Worm (Caenorhabditis elegans) whole organism, late embryonic: ENCODE results near the gene ceh-82.

Experiments
- C38D4.7 ChIP-seq: fragments of 200-800 bp; sonication (Bioruptor generic); optimal IDR thresholded peaks from 2 replicates; lab custom pipeline; 2018; ENCODE audit warnings: mild to moderate bottlenecking, missing genetic modification characterization, moderate library complexity, missing compliant biosample characterization
- F13H6.1 ChIP-seq: sonication (generic microtip); optimal IDR thresholded peaks from 2 replicates; lab custom pipeline; 2016; ENCODE audit warnings: missing genetic modification characterization, missing compliant biosample characterization
- K02D7.2 ChIP-seq: sonication (generic microtip); optimal IDR thresholded peaks from 2 replicates; lab custom pipeline; 2017; ENCODE audit warnings: mild to moderate bottlenecking, missing genetic modification characterization, missing compliant biosample characterization
- K09A11.1 ChIP-seq: sonication (generic microtip); optimal IDR thresholded peaks from 2 replicates; lab custom pipeline; 2017; ENCODE audit warnings: antibody characterized with exemption, mild to moderate bottlenecking, missing genetic modification characterization, missing compliant biosample characterization; ENCODE audit not compliant: insufficient read depth
- T23F11.4 ChIP-seq: fragments of 200-800 bp; sonication (Bioruptor generic); optimal IDR thresholded peaks from 2 replicates; lab custom pipeline; 2018; ENCODE audit warnings: mild to moderate bottlenecking, missing genetic modification characterization, missing compliant biosample characterization
- Y22D7AL.16 ChIP-seq: sonication (generic microtip); optimal IDR thresholded peaks from 2 replicates; lab custom pipeline; 2016; ENCODE audit warnings: missing genetic modification characterization, missing compliant biosample characterization
- ahr-1 ChIP-seq: sonication (generic microtip); optimal IDR thresholded peaks from 2 replicates; lab custom pipeline; 2016; ENCODE audit warnings: missing genetic modification characterization, missing compliant biosample characterization
- ama-1 ChIP-seq: fragments of 150-350 bp; optimal IDR thresholded peaks from 2 replicates; lab custom pipeline; 2014
- ceh-14 ChIP-seq: sonication (generic microtip); optimal IDR thresholded peaks from 2 replicates; lab custom pipeline; 2016; ENCODE audit warnings: missing genotype, missing genetic modification characterization, missing compliant biosample characterization
- ceh-18 ChIP-seq: sonication (generic microtip); optimal IDR thresholded peaks from 2 replicates; lab custom pipeline; 2016; ENCODE audit warnings: missing genetic modification characterization, missing compliant biosample characterization
- ceh-19 ChIP-seq: fragments of 200-800 bp; sonication (Bioruptor generic); optimal IDR thresholded peaks from 2 replicates; lab custom pipeline; 2018; ENCODE audit warnings: mild to moderate bottlenecking, missing genetic modification characterization, missing compliant biosample characterization
- ceh-45 ChIP-seq: fragments of 200-800 bp; sonication (Bioruptor generic); IDR thresholded peaks from 2 replicates; pipeline ENCODE4 v1.3.6; 2022; ENCODE audit warnings: missing genetic modification reagents, missing genetic modification characterization, missing compliant biosample characterization
- ceh-48 ChIP-seq: sonication (generic microtip); optimal IDR thresholded peaks from 2 replicates; lab custom pipeline; 2016; ENCODE audit warnings: missing genetic modification characterization, inconsistent platforms, missing compliant biosample characterization
- che-1 ChIP-seq: sonication (generic microtip); optimal IDR thresholded peaks from 2 replicates; lab custom pipeline; 2016; ENCODE audit warnings: mild to moderate bottlenecking, missing genetic modification characterization, missing compliant biosample characterization
- dmd-4 ChIP-seq: sonication (generic microtip); optimal IDR thresholded peaks from 2 replicates; lab custom pipeline; 2016; ENCODE audit warnings: borderline replicate concordance, missing genetic modification characterization, missing compliant biosample characterization
- dve-1 ChIP-seq: sonication (generic microtip); optimal IDR thresholded peaks from 2 replicates; lab custom pipeline; 2017; ENCODE audit warnings: antibody characterized with exemption, mild to moderate bottlenecking, missing genetic modification characterization, missing compliant biosample characterization
- elt-4 ChIP-seq: sonication (generic microtip); optimal IDR thresholded peaks from 2 replicates; lab custom pipeline; 2016; ENCODE audit warnings: missing genetic modification characterization, missing compliant biosample characterization
- eyg-1 ChIP-seq: sonication (generic microtip); optimal IDR thresholded peaks from 2 replicates; lab custom pipeline; 2016; ENCODE audit warnings: missing genotype, missing genetic modification characterization, missing compliant biosample characterization
- fax-1 ChIP-seq: sonication (generic microtip); optimal IDR thresholded peaks from 2 replicates; lab custom pipeline; 2016; ENCODE audit warnings: missing genotype, missing genetic modification characterization, missing compliant biosample characterization
- fkh-10 ChIP-seq: fragments of 150-350 bp; optimal IDR thresholded peaks from 2 replicates; lab custom pipeline; 2014; ENCODE audit warnings: missing biosample characterization, missing genetic modification reagents, missing genetic modification characterization
- hlh-13 ChIP-seq: fragments of 200-800 bp; sonication (Bioruptor generic); optimal IDR thresholded peaks from 2 replicates; lab custom pipeline; 2018; ENCODE audit warnings: mild to moderate bottlenecking, missing genetic modification characterization, missing compliant biosample characterization
- hlh-30 ChIP-seq: sonication (generic microtip); optimal IDR thresholded peaks from 2 replicates; lab custom pipeline; 2017; ENCODE audit warnings: antibody characterized with exemption, missing genetic modification characterization, missing compliant biosample characterization; ENCODE audit not compliant: insufficient read depth
- hlh-6 ChIP-seq: sonication (generic microtip); optimal IDR thresholded peaks from 2 replicates; lab custom pipeline; 2016; ENCODE audit warnings: missing genotype, missing genetic modification characterization, missing compliant biosample characterization
- lin-11 ChIP-seq: fragments of 200-800 bp; sonication (Bioruptor generic); optimal IDR thresholded peaks from 2 replicates; lab custom pipeline; 2018; ENCODE audit warnings: mild to moderate bottlenecking, missing genetic modification characterization, missing compliant biosample characterization
- madf-2 ChIP-seq: sonication (generic microtip); optimal IDR thresholded peaks from 2 replicates; lab custom pipeline; 2017; ENCODE audit warnings: missing genetic modification characterization, missing compliant biosample characterization
- nfya-1 ChIP-seq: sonication (generic microtip); optimal IDR thresholded peaks from 2 replicates; lab custom pipeline; 2017; ENCODE audit warnings: missing genetic modification characterization, mild to moderate bottlenecking, missing compliant biosample characterization, antibody characterized with exemption, moderate library complexity
- nhr-232 ChIP-seq: sonication (generic microtip); optimal IDR thresholded peaks from 2 replicates; lab custom pipeline; 2016; ENCODE audit warnings: missing genetic modification characterization, missing compliant biosample characterization
- npax-4 ChIP-seq: sonication (generic microtip); optimal IDR thresholded peaks from 2 replicates; lab custom pipeline; 2016; ENCODE audit warnings: missing genetic modification characterization, missing compliant biosample characterization
- odd-2 ChIP-seq: sonication (generic microtip); optimal IDR thresholded peaks from 2 replicates; lab custom pipeline; 2017; ENCODE audit warnings: antibody characterized with exemption, mild to moderate bottlenecking, missing genetic modification characterization, missing compliant biosample characterization
- pha-2 ChIP-seq: sonication (generic microtip); optimal IDR thresholded peaks from 2 replicates; lab custom pipeline; 2017; ENCODE audit warnings: mild to moderate bottlenecking, missing genetic modification characterization, missing compliant biosample characterization
- pha-4 ChIP-seq: fragments of 150-350 bp; optimal IDR thresholded peaks from 2 replicates; lab custom pipeline; 2018; ENCODE audit warnings: missing biosample characterization, missing genetic modification reagents, missing genetic modification characterization
- ref-2 ChIP-seq: sonication (generic microtip); optimal IDR thresholded peaks from 2 replicates; lab custom pipeline; 2016; ENCODE audit warnings: missing genetic modification characterization, missing compliant biosample characterization
- sox-2 ChIP-seq: fragments of 200-800 bp; sonication (Bioruptor generic); IDR thresholded peaks from 2 replicates; pipeline ENCODE4 v1.3.6; 2022; ENCODE audit warnings: missing genetic modification reagents, missing genetic modification characterization, missing compliant biosample characterization
- sox-4 ChIP-seq: sonication (generic microtip); optimal IDR thresholded peaks from 2 replicates; lab custom pipeline; 2017; ENCODE audit warnings: mild to moderate bottlenecking, missing genetic modification characterization, inconsistent platforms, missing compliant biosample characterization
- syd-9 ChIP-seq: sonication (generic microtip); optimal IDR thresholded peaks from 2 replicates; lab custom pipeline; 2016; ENCODE audit warnings: mild to moderate bottlenecking, missing genetic modification characterization, moderate library complexity, missing compliant biosample characterization
- unc-3 ChIP-seq, 2 experiments: fragments of 200-800 bp in 1 of 2; sonication (Bioruptor generic) in 1 of 2; sonication (generic microtip) in 1 of 2; conservative IDR thresholded peaks in 1 of 2; optimal IDR thresholded peaks in 1 of 2; 2 replicates each; pipeline versions ENCODE4 v1.3.6 to Lab custom; 2016 to 2022; ENCODE audit warnings: missing compliant biosample characterization in 2 of 2, missing genetic modification characterization in 2 of 2, missing genetic modification reagents in 1 of 2
- unc-86 ChIP-seq: sonication (generic microtip); optimal IDR thresholded peaks from 2 replicates; lab custom pipeline; 2016; ENCODE audit warnings: missing genetic modification characterization, missing compliant biosample characterization
- zip-5 ChIP-seq: sonication (generic microtip); optimal IDR thresholded peaks from 2 replicates; lab custom pipeline; 2016; ENCODE audit warnings: missing genetic modification characterization, missing compliant biosample characterization
- ztf-16 ChIP-seq: sonication (generic microtip); optimal IDR thresholded peaks from 2 replicates; lab custom pipeline; 2017; ENCODE audit warnings: missing genetic modification characterization, missing compliant biosample characterization

Gene ceh-82

ce11 chrII:1731932-1732331, at the start of gene ceh-82:
Gene ceh-82 (plus strand): TSS chrII:1732232.
- TF ChIP-seq nfya-1 (tag; lab: Kevin White, UChicago) (no peak), unc-3 (GFP tag; conservative IDR thresholded peaks at IDR 0.05; lab: Robert Waterston, UW) (no peak), unc-3 (tag; optimal IDR thresholded peaks at IDR 0.05; lab: Kevin White, UChicago) (no peak), zip-5 (no peak), unc-86 (tag; lab: Kevin White, UChicago) (no peak), ztf-16 (no peak), C38D4.7 (GFP tag; lab: Kevin White, UChicago) (no peak), dmd-4 (no peak), syd-9 (tag; lab: Kevin White, UChicago) (no peak), ama-1 (no peak), pha-4 (tag; lab: Kevin White, UChicago) (no peak)
- TF ChIP-seq, all 69 proteins: peak for 0

- TF ChIP-seq sox-4 (tag; lab: Kevin White, UChicago) (no peak), ref-2 (tag; lab: Kevin White, UChicago) (no peak), nfya-1 (tag; lab: Kevin White, UChicago) (no peak), npax-4 (tag; lab: Kevin White, UChicago) (no peak), che-1 (tag; lab: Kevin White, UChicago) (no peak), odd-2 (tag; lab: Kevin White, UChicago) (no peak), hlh-6 (tag; lab: Kevin White, UChicago) (no peak), ztf-16 (no peak), ceh-19 (GFP tag; lab: Kevin White, UChicago) (no peak), nhr-232 (tag; lab: Kevin White, UChicago) (no peak), elt-4 (tag; lab: Kevin White, UChicago) (no peak), ahr-1 (tag; lab: Kevin White, UChicago) (no peak), unc-86 (tag; lab: Kevin White, UChicago) (no peak), ceh-18 (no peak), sox-2 (GFP tag; lab: Robert Waterston, UW) (no peak), eyg-1 (tag; lab: Kevin White, UChicago) (no peak), ceh-45 (GFP tag; lab: Robert Waterston, UW) (no peak)
Observed at ce11 chrII:1683742-1684141, 48.3 kb upstream of the ceh-82 start, which contains the start of gene fbxb-25. Gene fbxb-25 (plus strand): TSS chrII:1684042.

- TF ChIP-seq T23F11.4 (no peak), hlh-13 (no peak), pha-2 (tag; lab: Kevin White, UChicago) (no peak), K02D7.2 (no peak), ceh-14 (tag; lab: Kevin White, UChicago) (no peak), unc-86 (tag; lab: Kevin White, UChicago) (no peak), ceh-18 (no peak), ceh-48 (no peak), ceh-45 (GFP tag; lab: Robert Waterston, UW) (no peak), hlh-30 (no peak), che-1 (tag; lab: Kevin White, UChicago) (no peak), Y22D7AL.16 (tag; lab: Kevin White, UChicago) (no peak), madf-2 (no peak), fax-1 (tag; lab: Kevin White, UChicago) (no peak)
Observed at ce11 chrII:1688813-1689212, 43.2 kb upstream of the ceh-82 start, which contains the start of the genes fbxb-18 and fbxb-19. Gene fbxb-18 (minus strand): TSS chrII:1688913. Gene fbxb-19 (minus strand): TSS chrII:1689181.

- TF ChIP-seq F13H6.1 (no peak), lin-11 (tag; lab: Kevin White, UChicago) (no peak), zip-5 (no peak), K09A11.1 (tag; lab: Kevin White, UChicago) (no peak), fkh-10 (no peak), ceh-14 (tag; lab: Kevin White, UChicago) (no peak), unc-86 (tag; lab: Kevin White, UChicago) (no peak), pha-2 (tag; lab: Kevin White, UChicago) (no peak), dmd-4 (no peak), K02D7.2 (no peak), dve-1 (no peak), hlh-6 (tag; lab: Kevin White, UChicago) (no peak), che-1 (tag; lab: Kevin White, UChicago) (no peak), elt-4 (tag; lab: Kevin White, UChicago) (no peak)
- TF ChIP-seq, all 69 proteins: peak for 0
Observed at ce11 chrII:1691011-1691410, 41.0 kb upstream of the ceh-82 start, which contains the start of gene fbxc-22. Gene fbxc-22 (minus strand): TSS chrII:1691111.
